Worm (Caenorhabditis elegans) whole organism, late embryonic: ENCODE data around the gene F35C11.2.

Experiments used
- C08G9.2 ChIP-seq: sonication (generic microtip); optimal IDR thresholded peaks from 2 replicates; lab custom pipeline; 2016; ENCODE audit warnings: mild to moderate bottlenecking, missing genetic modification characterization, moderate library complexity, missing compliant biosample characterization
- F13H6.1 ChIP-seq: sonication (generic microtip); optimal IDR thresholded peaks from 2 replicates; lab custom pipeline; 2016; ENCODE audit warnings: missing genetic modification characterization, missing compliant biosample characterization
- K02D7.2 ChIP-seq: sonication (generic microtip); optimal IDR thresholded peaks from 2 replicates; lab custom pipeline; 2017; ENCODE audit warnings: mild to moderate bottlenecking, missing genetic modification characterization, missing compliant biosample characterization
- K09A11.1 ChIP-seq: sonication (generic microtip); optimal IDR thresholded peaks from 2 replicates; lab custom pipeline; 2017; ENCODE audit warnings: antibody characterized with exemption, mild to moderate bottlenecking, missing genetic modification characterization, missing compliant biosample characterization; ENCODE audit not compliant: insufficient read depth
- ahr-1 ChIP-seq: sonication (generic microtip); optimal IDR thresholded peaks from 2 replicates; lab custom pipeline; 2016; ENCODE audit warnings: missing genetic modification characterization, missing compliant biosample characterization
- ama-1 ChIP-seq: fragments of 150-350 bp; optimal IDR thresholded peaks from 2 replicates; lab custom pipeline; 2014
- ceh-18 ChIP-seq: sonication (generic microtip); optimal IDR thresholded peaks from 2 replicates; lab custom pipeline; 2016; ENCODE audit warnings: missing genetic modification characterization, missing compliant biosample characterization
- ceh-2 ChIP-seq: sonication (generic microtip); optimal IDR thresholded peaks from 2 replicates; lab custom pipeline; 2016; ENCODE audit warnings: missing genotype, missing genetic modification characterization, missing compliant biosample characterization
- ceh-24 ChIP-seq: sonication (generic microtip); optimal IDR thresholded peaks from 2 replicates; lab custom pipeline; 2016; ENCODE audit warnings: mild to moderate bottlenecking, missing genetic modification characterization, missing compliant biosample characterization
- ceh-31 ChIP-seq: sonication (generic microtip); optimal IDR thresholded peaks from 2 replicates; lab custom pipeline; 2016; ENCODE audit warnings: missing genetic modification characterization, missing compliant biosample characterization
- ceh-48 ChIP-seq: sonication (generic microtip); optimal IDR thresholded peaks from 2 replicates; lab custom pipeline; 2016; ENCODE audit warnings: missing genetic modification characterization, inconsistent platforms, missing compliant biosample characterization
- che-1 ChIP-seq: sonication (generic microtip); optimal IDR thresholded peaks from 2 replicates; lab custom pipeline; 2016; ENCODE audit warnings: mild to moderate bottlenecking, missing genetic modification characterization, missing compliant biosample characterization
- dmd-4 ChIP-seq: sonication (generic microtip); optimal IDR thresholded peaks from 2 replicates; lab custom pipeline; 2016; ENCODE audit warnings: borderline replicate concordance, missing genetic modification characterization, missing compliant biosample characterization
- dve-1 ChIP-seq: sonication (generic microtip); optimal IDR thresholded peaks from 2 replicates; lab custom pipeline; 2017; ENCODE audit warnings: antibody characterized with exemption, mild to moderate bottlenecking, missing genetic modification characterization, missing compliant biosample characterization
- elt-2 ChIP-seq: sonication (generic microtip); optimal IDR thresholded peaks from 2 replicates; lab custom pipeline; 2016; ENCODE audit warnings: missing genetic modification reagents, missing genetic modification characterization, missing compliant biosample characterization
- fax-1 ChIP-seq: sonication (generic microtip); optimal IDR thresholded peaks from 2 replicates; lab custom pipeline; 2016; ENCODE audit warnings: missing genotype, missing genetic modification characterization, missing compliant biosample characterization
- fkh-10 ChIP-seq: fragments of 150-350 bp; optimal IDR thresholded peaks from 2 replicates; lab custom pipeline; 2014; ENCODE audit warnings: missing biosample characterization, missing genetic modification reagents, missing genetic modification characterization
- hlh-13 ChIP-seq: fragments of 200-800 bp; sonication (Bioruptor generic); optimal IDR thresholded peaks from 2 replicates; lab custom pipeline; 2018; ENCODE audit warnings: mild to moderate bottlenecking, missing genetic modification characterization, missing compliant biosample characterization
- hlh-15 ChIP-seq: sonication (generic microtip); optimal IDR thresholded peaks from 2 replicates; lab custom pipeline; 2016; ENCODE audit warnings: missing genetic modification characterization, missing compliant biosample characterization
- hlh-30 ChIP-seq: sonication (generic microtip); optimal IDR thresholded peaks from 2 replicates; lab custom pipeline; 2017; ENCODE audit warnings: antibody characterized with exemption, missing genetic modification characterization, missing compliant biosample characterization; ENCODE audit not compliant: insufficient read depth
- hlh-6 ChIP-seq: sonication (generic microtip); optimal IDR thresholded peaks from 2 replicates; lab custom pipeline; 2016; ENCODE audit warnings: missing genotype, missing genetic modification characterization, missing compliant biosample characterization
- hlh-8 ChIP-seq: sonication (generic microtip); optimal IDR thresholded peaks from 2 replicates; lab custom pipeline; 2016; ENCODE audit warnings: missing genotype, missing genetic modification characterization, missing compliant biosample characterization
- lim-6 ChIP-seq: sonication (generic microtip); optimal IDR thresholded peaks from 2 replicates; lab custom pipeline; 2016; ENCODE audit warnings: missing genetic modification characterization, missing compliant biosample characterization
- lin-11 ChIP-seq: fragments of 200-800 bp; sonication (Bioruptor generic); optimal IDR thresholded peaks from 2 replicates; lab custom pipeline; 2018; ENCODE audit warnings: mild to moderate bottlenecking, missing genetic modification characterization, missing compliant biosample characterization
- madf-2 ChIP-seq: sonication (generic microtip); optimal IDR thresholded peaks from 2 replicates; lab custom pipeline; 2017; ENCODE audit warnings: missing genetic modification characterization, missing compliant biosample characterization
- nhr-11 ChIP-seq: fragments of 150-350 bp; optimal IDR thresholded peaks from 2 replicates; lab custom pipeline; 2014; ENCODE audit warnings: missing biosample characterization, missing genetic modification characterization
- pag-3 ChIP-seq: sonication (generic microtip); optimal IDR thresholded peaks from 2 replicates; lab custom pipeline; 2016; ENCODE audit warnings: missing compliant biosample characterization, missing genetic modification characterization, borderline replicate concordance
- pat-9 ChIP-seq: fragments of 200-800 bp; sonication (Bioruptor generic); optimal IDR thresholded peaks from 2 replicates; lab custom pipeline; 2018; ENCODE audit warnings: mild to moderate bottlenecking, missing genetic modification characterization, moderate library complexity, missing compliant biosample characterization
- pax-1 ChIP-seq: fragments of 150-350 bp; optimal IDR thresholded peaks from 2 replicates; lab custom pipeline; 2014; ENCODE audit warnings: missing biosample characterization, missing genetic modification characterization
- pha-2 ChIP-seq: sonication (generic microtip); optimal IDR thresholded peaks from 2 replicates; lab custom pipeline; 2017; ENCODE audit warnings: mild to moderate bottlenecking, missing genetic modification characterization, missing compliant biosample characterization
- pqm-1 ChIP-seq: sonication (generic microtip); optimal IDR thresholded peaks from 2 replicates; lab custom pipeline; 2016; ENCODE audit warnings: missing genetic modification characterization, missing compliant biosample characterization
- pros-1 ChIP-seq: fragments of 150-350 bp; optimal IDR thresholded peaks from 2 replicates; lab custom pipeline; 2014; ENCODE audit warnings: missing biosample characterization, missing genetic modification reagents, missing genetic modification characterization
- ref-2 ChIP-seq: sonication (generic microtip); optimal IDR thresholded peaks from 2 replicates; lab custom pipeline; 2016; ENCODE audit warnings: missing genetic modification characterization, missing compliant biosample characterization
- rnt-1 ChIP-seq: sonication (generic microtip); optimal IDR thresholded peaks from 2 replicates; lab custom pipeline; 2016; ENCODE audit warnings: missing genetic modification characterization, missing compliant biosample characterization
- sdc-2 ChIP-seq: sonication (generic microtip); optimal IDR thresholded peaks from 2 replicates; lab custom pipeline; 2016; ENCODE audit warnings: missing genotype, missing genetic modification characterization, missing compliant biosample characterization
- sox-2 ChIP-seq: fragments of 200-800 bp; sonication (Bioruptor generic); IDR thresholded peaks from 2 replicates; pipeline ENCODE4 v1.3.6; 2022; ENCODE audit warnings: missing genetic modification reagents, missing genetic modification characterization, missing compliant biosample characterization
- syd-9 ChIP-seq: sonication (generic microtip); optimal IDR thresholded peaks from 2 replicates; lab custom pipeline; 2016; ENCODE audit warnings: mild to moderate bottlenecking, missing genetic modification characterization, moderate library complexity, missing compliant biosample characterization
- unc-3 ChIP-seq, 2 experiments: fragments of 200-800 bp in 1 of 2; sonication (Bioruptor generic) in 1 of 2; sonication (generic microtip) in 1 of 2; conservative IDR thresholded peaks in 1 of 2; optimal IDR thresholded peaks in 1 of 2; 2 replicates each; pipeline versions ENCODE4 v1.3.6 to Lab custom; 2016 to 2022; ENCODE audit warnings: missing compliant biosample characterization in 2 of 2, missing genetic modification characterization in 2 of 2, missing genetic modification reagents in 1 of 2
- unc-42 ChIP-seq: sonication (generic microtip); optimal IDR thresholded peaks from 2 replicates; lab custom pipeline; 2016; ENCODE audit warnings: missing genotype, missing genetic modification characterization, missing compliant biosample characterization
- unc-55 ChIP-seq: sonication (generic microtip); optimal IDR thresholded peaks from 2 replicates; lab custom pipeline; 2017; ENCODE audit warnings: missing biosample characterization, missing genetic modification reagents, missing genetic modification characterization
- unc-86 ChIP-seq: sonication (generic microtip); optimal IDR thresholded peaks from 2 replicates; lab custom pipeline; 2016; ENCODE audit warnings: missing genetic modification characterization, missing compliant biosample characterization
- zip-5 ChIP-seq: sonication (generic microtip); optimal IDR thresholded peaks from 2 replicates; lab custom pipeline; 2016; ENCODE audit warnings: missing genetic modification characterization, missing compliant biosample characterization
- ztf-16 ChIP-seq: sonication (generic microtip); optimal IDR thresholded peaks from 2 replicates; lab custom pipeline; 2017; ENCODE audit warnings: missing genetic modification characterization, missing compliant biosample characterization

The F35C11.2 gene

ce11 chrII:8225914-8226313, 22.7 kb downstream of the F35C11.2 start:
- no peak for TF ChIP-seq ceh-2 (tag; lab: Kevin White, UChicago)
- no peak for TF ChIP-seq sox-2 (GFP tag; lab: Robert Waterston, UW)
- TF ChIP-seq ref-2 (tag; lab: Kevin White, UChicago), result no peak
- no peak for TF ChIP-seq hlh-8 (tag; lab: Kevin White, UChicago)
- no peak for TF ChIP-seq dve-1 (tag; lab: Kevin White, UChicago)
- TF ChIP-seq, all 69 proteins: peak for 0

ce11 chrII:8225347-8225746, 23.3 kb downstream of the F35C11.2 start:
- no peak for TF ChIP-seq unc-55 (GFP tag; lab: Kevin White, UChicago)
- TF ChIP-seq ztf-16 (tag; lab: Kevin White, UChicago), result no peak
- no peak for TF ChIP-seq ref-2 (tag; lab: Kevin White, UChicago)
- TF ChIP-seq unc-42 (tag; lab: Kevin White, UChicago), result no peak
- no peak for TF ChIP-seq lin-11 (tag; lab: Kevin White, UChicago)
- no peak for TF ChIP-seq pros-1 (tag; lab: Kevin White, UChicago)
- no peak for TF ChIP-seq elt-2
- no peak for TF ChIP-seq hlh-13 (GFP tag; lab: Kevin White, UChicago)
- no peak for TF ChIP-seq F13H6.1 (tag; lab: Kevin White, UChicago)
- TF ChIP-seq sdc-2 (tag; lab: Kevin White, UChicago), result no peak
- no peak for TF ChIP-seq ceh-18 (tag; lab: Kevin White, UChicago)
- TF ChIP-seq fkh-10 (GFP tag; lab: Kevin White, UChicago), result no peak
- TF ChIP-seq che-1 (tag; lab: Kevin White, UChicago), result no peak
- no peak for TF ChIP-seq pax-1 (tag; lab: Kevin White, UChicago)
- no peak for TF ChIP-seq hlh-15 (tag; lab: Kevin White, UChicago)
- TF ChIP-seq hlh-6, result no peak
- TF ChIP-seq hlh-30 (tag; lab: Kevin White, UChicago), result no peak
- TF ChIP-seq pqm-1, result no peak
- TF ChIP-seq rnt-1 (tag; lab: Kevin White, UChicago), result no peak

ce11 chrII:8224623-8225022, 24.0 kb downstream of the F35C11.2 start:
- no peak for TF ChIP-seq ceh-31
- TF ChIP-seq sox-2 (GFP tag; lab: Robert Waterston, UW), result no peak
- no peak for TF ChIP-seq ceh-24 (tag; lab: Kevin White, UChicago)
- TF ChIP-seq ceh-2 (tag; lab: Kevin White, UChicago), result no peak
- no peak for TF ChIP-seq madf-2 (tag; lab: Kevin White, UChicago)
- no peak for TF ChIP-seq hlh-13 (GFP tag; lab: Kevin White, UChicago)
- TF ChIP-seq ztf-16 (tag; lab: Kevin White, UChicago), result no peak
- TF ChIP-seq ceh-48 (tag; lab: Kevin White, UChicago), result no peak
- TF ChIP-seq pha-2 (tag; lab: Kevin White, UChicago), result no peak
- TF ChIP-seq unc-42 (tag; lab: Kevin White, UChicago), result no peak
- TF ChIP-seq nhr-11, result no peak
- TF ChIP-seq C08G9.2 (tag; lab: Kevin White, UChicago), result no peak
- TF ChIP-seq unc-55 (GFP tag; lab: Kevin White, UChicago), result no peak
- no peak for TF ChIP-seq zip-5 (tag; lab: Kevin White, UChicago)
- no peak for TF ChIP-seq dmd-4 (tag; lab: Kevin White, UChicago)
- no peak for TF ChIP-seq syd-9 (tag; lab: Kevin White, UChicago)
- TF ChIP-seq K09A11.1, result no peak

ce11 chrII:8223945-8224344, 24.7 kb downstream of the F35C11.2 start:
- TF ChIP-seq dmd-4 (tag; lab: Kevin White, UChicago) (no peak), fax-1 (tag; lab: Kevin White, UChicago) (no peak), madf-2 (tag; lab: Kevin White, UChicago) (no peak), pag-3 (tag; lab: Kevin White, UChicago) (no peak), ceh-18 (tag; lab: Kevin White, UChicago) (no peak), ama-1 (lab: Kevin White, UChicago) (no peak), hlh-30 (tag; lab: Kevin White, UChicago) (no peak), pqm-1 (no peak), unc-3 (GFP tag; conservative IDR thresholded peaks at IDR 0.05; lab: Robert Waterston, UW) (no peak), unc-3 (tag; optimal IDR thresholded peaks at IDR 0.05; lab: Kevin White, UChicago) (no peak), pat-9 (tag; lab: Kevin White, UChicago) (no peak), unc-86 (tag; lab: Kevin White, UChicago) (no peak), fkh-10 (GFP tag; lab: Kevin White, UChicago) (no peak), ahr-1 (tag; lab: Kevin White, UChicago) (no peak), lim-6 (no peak), K02D7.2 (tag; lab: Kevin White, UChicago) (no peak)
